Worm (Caenorhabditis elegans) whole organism, late embryonic: Measurements from ENCODE around the gene F48E3.2.

ENCODE experiments used
- F13H6.1 ChIP-seq: sonication (generic microtip); optimal IDR thresholded peaks from 2 replicates; lab custom pipeline; 2016; ENCODE audit warnings: missing genetic modification characterization, missing compliant biosample characterization
- ceh-18 ChIP-seq: sonication (generic microtip); optimal IDR thresholded peaks from 2 replicates; lab custom pipeline; 2016; ENCODE audit warnings: missing genetic modification characterization, missing compliant biosample characterization
- dmd-4 ChIP-seq: sonication (generic microtip); optimal IDR thresholded peaks from 2 replicates; lab custom pipeline; 2016; ENCODE audit warnings: borderline replicate concordance, missing genetic modification characterization, missing compliant biosample characterization
- eyg-1 ChIP-seq: sonication (generic microtip); optimal IDR thresholded peaks from 2 replicates; lab custom pipeline; 2016; ENCODE audit warnings: missing genotype, missing genetic modification characterization, missing compliant biosample characterization
- madf-2 ChIP-seq: sonication (generic microtip); optimal IDR thresholded peaks from 2 replicates; lab custom pipeline; 2017; ENCODE audit warnings: missing genetic modification characterization, missing compliant biosample characterization
- nfya-1 ChIP-seq: sonication (generic microtip); optimal IDR thresholded peaks from 2 replicates; lab custom pipeline; 2017; ENCODE audit warnings: missing genetic modification characterization, mild to moderate bottlenecking, missing compliant biosample characterization, antibody characterized with exemption, moderate library complexity
- ref-2 ChIP-seq: sonication (generic microtip); optimal IDR thresholded peaks from 2 replicates; lab custom pipeline; 2016; ENCODE audit warnings: missing genetic modification characterization, missing compliant biosample characterization
- sox-4 ChIP-seq: sonication (generic microtip); optimal IDR thresholded peaks from 2 replicates; lab custom pipeline; 2017; ENCODE audit warnings: mild to moderate bottlenecking, missing genetic modification characterization, inconsistent platforms, missing compliant biosample characterization
- tbx-2 ChIP-seq: sonication (generic microtip); optimal IDR thresholded peaks from 2 replicates; lab custom pipeline; 2016; ENCODE audit warnings: missing genetic modification characterization, missing compliant biosample characterization

- TF ChIP-seq ceh-18 (tag; lab: Kevin White, UChicago) (no peak), eyg-1 (no peak), tbx-2 (tag; lab: Kevin White, UChicago) (no peak), F13H6.1 (tag; lab: Kevin White, UChicago) (no peak), dmd-4 (tag; lab: Kevin White, UChicago) (no peak), ref-2 (tag; lab: Kevin White, UChicago) (no peak), sox-4 (no peak), nfya-1 (tag; lab: Kevin White, UChicago) (no peak), madf-2 (tag; lab: Kevin White, UChicago) (no peak)
Observed at ce11 chrX:7507141-7507540, 14.2 kb upstream of the F48E3.2 start.
